Worm (Caenorhabditis elegans) whole organism, mixed stage, embryonic: ENCODE results near the gene cpt-3.

Experiments used
- M03D4.4 ChIP-seq: sonication (generic microtip); optimal IDR thresholded peaks from 2 replicates; lab custom pipeline; 2017; ENCODE audit warnings: mild to moderate bottlenecking, missing genetic modification characterization, missing compliant biosample characterization
- bed-3 ChIP-seq: fragments of 200-800 bp; sonication (Bioruptor generic); optimal IDR thresholded peaks from 3 replicates; lab custom pipeline; 2018; ENCODE audit warnings: mild to moderate bottlenecking, missing genetic modification characterization, moderate library complexity, missing compliant biosample characterization
- blmp-1 ChIP-seq: fragments of 150-350 bp; optimal IDR thresholded peaks from 2 replicates; lab custom pipeline; 2014; ENCODE audit warnings: missing biosample characterization, missing genetic modification characterization
- ceh-39 ChIP-seq: fragments of 150-350 bp; optimal IDR thresholded peaks from 2 replicates; lab custom pipeline; 2014; ENCODE audit warnings: missing biosample characterization, missing genetic modification characterization
- ceh-43 ChIP-seq: fragments of 200-800 bp; sonication (Bioruptor generic); optimal IDR thresholded peaks from 2 replicates; lab custom pipeline; 2018; ENCODE audit warnings: mild to moderate bottlenecking, missing genetic modification characterization, moderate library complexity, missing compliant biosample characterization
- ces-1 ChIP-seq: fragments of 150-350 bp; optimal IDR thresholded peaks from 2 replicates; lab custom pipeline; 2014; ENCODE audit warnings: missing biosample characterization, missing genetic modification reagents, missing genetic modification characterization
- cnd-1 ChIP-seq: fragments of 200-800 bp; sonication (Bioruptor generic); optimal IDR thresholded peaks from 2 replicates; lab custom pipeline; 2018; ENCODE audit warnings: mild to moderate bottlenecking, missing genetic modification characterization, missing compliant biosample characterization
- drap-1 ChIP-seq: fragments of 200-800 bp; sonication (Bioruptor generic); optimal IDR thresholded peaks from 3 replicates; lab custom pipeline; 2018; ENCODE audit warnings: mild to moderate bottlenecking, missing genetic modification characterization, missing compliant biosample characterization
- elt-1 ChIP-seq: sonication (generic microtip); optimal IDR thresholded peaks from 2 replicates; lab custom pipeline; 2017; ENCODE audit warnings: missing genetic modification characterization, mild to moderate bottlenecking, missing compliant biosample characterization, antibody characterized with exemption, moderate library complexity, borderline replicate concordance; ENCODE audit not compliant: insufficient read depth
- elt-3 ChIP-seq: fragments of 150-350 bp; optimal IDR thresholded peaks from 2 replicates; lab custom pipeline; 2014; ENCODE audit warnings: missing biosample characterization, missing genetic modification characterization
- flh-1 ChIP-seq: fragments of 200-800 bp; sonication (Bioruptor generic); optimal IDR thresholded peaks from 2 replicates; lab custom pipeline; 2018; ENCODE audit warnings: mild to moderate bottlenecking, missing genetic modification characterization, moderate library complexity, missing compliant biosample characterization
- ham-2 ChIP-seq: fragments of 200-800 bp; sonication (Bioruptor generic); optimal IDR thresholded peaks from 2 replicates; lab custom pipeline; 2018; ENCODE audit warnings: mild to moderate bottlenecking, missing genetic modification characterization, missing compliant biosample characterization
- hlh-1 ChIP-seq: fragments of 150-350 bp; optimal IDR thresholded peaks from 2 replicates; lab custom pipeline; 2014; ENCODE audit warnings: missing biosample characterization, missing genetic modification reagents, missing genetic modification characterization
- lin-13 ChIP-seq: fragments of 150-350 bp; optimal IDR thresholded peaks from 2 replicates; lab custom pipeline; 2014; ENCODE audit warnings: missing biosample characterization, missing genetic modification characterization
- lin-32 ChIP-seq: fragments of 200-800 bp; sonication (Bioruptor generic); optimal IDR thresholded peaks from 2 replicates; lab custom pipeline; 2018; ENCODE audit warnings: mild to moderate bottlenecking, missing genetic modification characterization, missing compliant biosample characterization
- lsy-2 ChIP-seq: fragments of 150-350 bp; optimal IDR thresholded peaks from 2 replicates; lab custom pipeline; 2014; ENCODE audit warnings: missing biosample characterization, missing genetic modification characterization
- mab-5 ChIP-seq: fragments of 150-350 bp; optimal IDR thresholded peaks from 2 replicates; lab custom pipeline; 2014; ENCODE audit warnings: missing biosample characterization, missing genetic modification characterization
- mep-1 ChIP-seq: fragments of 150-350 bp; optimal IDR thresholded peaks from 2 replicates; lab custom pipeline; 2017; ENCODE audit warnings: missing biosample characterization, missing genetic modification reagents, missing genetic modification characterization, inconsistent platforms
- mls-2 ChIP-seq: sonication (generic microtip); optimal IDR thresholded peaks from 2 replicates; lab custom pipeline; 2016; ENCODE audit warnings: mild to moderate bottlenecking, missing genetic modification characterization, moderate library complexity, missing compliant biosample characterization
- nhr-12 ChIP-seq: fragments of 150-350 bp; optimal IDR thresholded peaks from 2 replicates; lab custom pipeline; 2014; ENCODE audit warnings: missing biosample characterization, missing genetic modification characterization
- nhr-237 ChIP-seq: fragments of 150-350 bp; optimal IDR thresholded peaks from 2 replicates; lab custom pipeline; 2014; ENCODE audit warnings: missing biosample characterization, missing genetic modification characterization
- nhr-28 ChIP-seq: fragments of 150-350 bp; optimal IDR thresholded peaks from 2 replicates; lab custom pipeline; 2014; ENCODE audit warnings: missing biosample characterization, missing genetic modification characterization
- nhr-76 ChIP-seq: sonication (generic microtip); optimal IDR thresholded peaks from 2 replicates; lab custom pipeline; 2017; ENCODE audit warnings: missing biosample characterization, missing genetic modification characterization
- pha-4 ChIP-seq: fragments of 150-350 bp; optimal IDR thresholded peaks from 2 replicates; lab custom pipeline; 2018; ENCODE audit warnings: missing biosample characterization, missing genetic modification reagents, missing genetic modification characterization
- sem-2 ChIP-seq: fragments of 200-800 bp; sonication (Bioruptor generic); optimal IDR thresholded peaks from 2 replicates; lab custom pipeline; 2018; ENCODE audit warnings: mild to moderate bottlenecking, missing genetic modification characterization, missing compliant biosample characterization
- snpc-4 ChIP-seq: fragments of 150-350 bp; optimal IDR thresholded peaks from 2 replicates; lab custom pipeline; 2014; ENCODE audit warnings: missing biosample characterization, missing genetic modification characterization
- sptf-1 ChIP-seq: sonication (generic microtip); optimal IDR thresholded peaks from 2 replicates; lab custom pipeline; 2017; ENCODE audit warnings: mild to moderate bottlenecking, missing genetic modification characterization, moderate library complexity, missing compliant biosample characterization
- tbx-8 ChIP-seq: fragments of 200-800 bp; sonication (Bioruptor generic); optimal IDR thresholded peaks from 2 replicates; lab custom pipeline; 2018; ENCODE audit warnings: mild to moderate bottlenecking, missing genetic modification characterization, moderate library complexity, missing compliant biosample characterization
- unc-120 ChIP-seq: sonication (generic microtip); optimal IDR thresholded peaks from 2 replicates; lab custom pipeline; 2017; ENCODE audit warnings: missing genetic modification characterization, missing compliant biosample characterization; ENCODE audit not compliant: poor library complexity, severe bottlenecking
- unc-39 ChIP-seq: fragments of 150-350 bp; optimal IDR thresholded peaks from 2 replicates; lab custom pipeline; 2014; ENCODE audit warnings: missing biosample characterization, missing genetic modification characterization
- unc-62 ChIP-seq: fragments of 150-350 bp; optimal IDR thresholded peaks from 2 replicates; lab custom pipeline; 2014; ENCODE audit warnings: missing biosample characterization, missing genetic modification reagents, missing genetic modification characterization
- ztf-11 ChIP-seq: fragments of 150-350 bp; optimal IDR thresholded peaks from 2 replicates; lab custom pipeline; 2014; ENCODE audit warnings: missing biosample characterization, missing genetic modification characterization

cpt-3 gene

DNA sequence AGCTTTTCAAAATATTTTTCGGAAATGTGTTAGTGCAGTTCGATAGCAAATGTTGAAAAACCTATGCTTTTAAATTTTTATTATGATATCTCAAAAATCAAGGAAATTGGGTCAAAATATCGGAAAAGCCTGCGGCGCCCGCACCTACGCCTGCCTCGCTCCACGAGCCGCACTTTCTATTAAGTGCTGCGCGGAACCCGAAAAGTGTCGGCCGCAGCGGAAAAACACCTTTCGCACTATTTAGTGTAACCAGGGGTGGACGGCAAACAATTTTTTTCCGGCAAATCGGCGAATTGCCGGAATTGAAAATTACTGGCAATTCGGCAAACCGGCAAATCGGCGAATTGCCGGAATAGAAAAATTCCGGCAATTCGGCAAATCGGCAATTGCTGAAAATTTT is 2.2 kb downstream of the cpt-3 start:
- TF ChIP-seq elt-1 (tag; lab: Kevin White, UChicago) (no peak), ceh-39 (tag; lab: Kevin White, UChicago) (no peak), sptf-1 (tag; lab: Kevin White, UChicago) (no peak), lin-13 (no peak), unc-62 (GFP tag; lab: Kevin White, UChicago) (no peak), unc-39 (tag; lab: Kevin White, UChicago) (no peak), mls-2 (no peak), ceh-43 (GFP tag; lab: Kevin White, UChicago) (no peak)
- TF ChIP-seq, all 35 proteins: peak for 0

DNA sequence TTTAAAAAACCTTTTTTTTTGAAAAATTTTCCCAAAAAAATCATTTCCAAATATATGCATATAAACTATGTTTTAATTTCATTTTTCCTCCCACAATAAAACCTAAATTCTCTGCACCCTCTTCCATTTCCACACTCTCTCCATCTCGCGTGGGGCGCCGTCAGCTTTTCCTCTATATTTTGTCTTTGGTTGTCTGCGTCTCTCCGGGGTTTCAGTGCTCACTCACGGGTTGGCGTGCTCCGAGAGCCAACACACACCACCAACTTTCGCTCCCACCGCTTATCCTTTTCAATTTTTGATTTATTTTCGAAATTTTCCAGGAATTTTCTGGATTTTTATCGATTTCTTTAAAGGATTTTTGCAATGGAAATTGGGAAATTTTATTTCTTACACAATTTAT is 6.8 kb downstream of the cpt-3 start:
- TF ChIP-seq mep-1 (tag; lab: Kevin White, UChicago) (no peak), elt-3 (no peak), ceh-43 (GFP tag; lab: Kevin White, UChicago) (no peak), mls-2 (no peak), unc-62 (GFP tag; lab: Kevin White, UChicago) (no peak), unc-120 (tag; lab: Kevin White, UChicago) (no peak), lin-13 (no peak), blmp-1 (tag; lab: Kevin White, UChicago) (no peak), mab-5 (tag; lab: Kevin White, UChicago) (no peak), sptf-1 (tag; lab: Kevin White, UChicago) (no peak), tbx-8 (GFP tag; lab: Kevin White, UChicago) (no peak), cnd-1 (tag; lab: Kevin White, UChicago) (no peak), lin-32 (no peak), M03D4.4 (tag; lab: Kevin White, UChicago) (no peak), ztf-11 (tag; lab: Kevin White, UChicago) (no peak), ceh-39 (tag; lab: Kevin White, UChicago) (no peak), nhr-76 (tag; lab: Kevin White, UChicago) (no peak), snpc-4 (tag; lab: Kevin White, UChicago) (no peak)
- TF ChIP-seq, all 35 proteins: peak for 0

DNA sequence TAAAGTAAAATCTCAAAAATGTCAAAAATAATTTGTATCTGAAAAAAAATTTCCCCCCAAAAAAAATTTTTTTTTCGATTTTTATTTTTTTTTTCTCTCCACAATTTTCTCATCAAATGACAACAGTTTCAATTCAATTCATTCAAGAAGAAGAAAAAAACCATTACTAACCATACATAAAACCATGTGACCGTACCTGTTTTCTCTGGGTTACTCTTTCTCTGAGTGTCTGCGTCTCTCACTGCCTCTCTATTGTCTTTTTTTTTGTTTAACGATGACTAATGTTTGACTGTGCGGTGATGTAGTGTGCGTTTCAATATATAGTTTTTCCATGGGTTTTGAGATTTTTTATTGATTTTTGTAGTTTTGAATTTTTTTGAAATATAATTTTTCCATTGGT is 8.1 kb downstream of the cpt-3 start:
- TF ChIP-seq pha-4 (tag; lab: Kevin White, UChicago) (no peak), mls-2 (no peak), ces-1 (GFP tag; lab: Kevin White, UChicago) (no peak), unc-120 (tag; lab: Kevin White, UChicago) (no peak), drap-1 (no peak), lin-32 (no peak), cnd-1 (tag; lab: Kevin White, UChicago) (no peak), elt-3 (no peak), nhr-237 (tag; lab: Kevin White, UChicago) (no peak), mab-5 (tag; lab: Kevin White, UChicago) (no peak), lsy-2 (tag; lab: Kevin White, UChicago) (no peak)
- TF ChIP-seq, all 35 proteins: peak for 0

DNA sequence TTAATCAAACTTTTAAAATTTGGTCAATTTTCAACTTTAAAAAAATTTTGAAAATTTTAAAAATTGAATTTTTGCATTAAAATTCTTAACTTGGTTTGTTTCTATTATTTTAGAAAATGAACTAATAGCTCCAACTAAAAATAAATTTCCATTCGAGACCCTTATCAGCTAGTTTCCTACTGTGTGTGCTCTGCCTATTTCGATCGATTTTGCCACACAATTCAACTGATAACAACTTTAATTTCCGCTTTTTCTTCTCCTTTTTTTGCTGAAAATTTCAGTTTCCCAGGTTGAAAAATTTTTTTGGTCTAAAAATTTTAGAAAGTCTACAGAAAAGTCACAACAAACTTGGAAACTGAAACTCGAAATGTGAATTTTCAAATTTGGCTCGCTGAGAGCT is 8.7 kb downstream of the cpt-3 start:
- TF ChIP-seq bed-3 (GFP tag; lab: Kevin White, UChicago) (no peak), nhr-76 (tag; lab: Kevin White, UChicago) (no peak), elt-3 (no peak), ceh-43 (GFP tag; lab: Kevin White, UChicago) (no peak), hlh-1 (tag; lab: Kevin White, UChicago) (no peak), ceh-39 (tag; lab: Kevin White, UChicago) (no peak), sptf-1 (tag; lab: Kevin White, UChicago) (no peak), unc-120 (tag; lab: Kevin White, UChicago) (no peak), cnd-1 (tag; lab: Kevin White, UChicago) (no peak), nhr-12 (tag; lab: Kevin White, UChicago) (no peak), mls-2 (no peak), pha-4 (tag; lab: Kevin White, UChicago) (no peak), M03D4.4 (tag; lab: Kevin White, UChicago) (no peak), ces-1 (GFP tag; lab: Kevin White, UChicago) (no peak), mab-5 (tag; lab: Kevin White, UChicago) (no peak), blmp-1 (tag; lab: Kevin White, UChicago) (no peak)

DNA sequence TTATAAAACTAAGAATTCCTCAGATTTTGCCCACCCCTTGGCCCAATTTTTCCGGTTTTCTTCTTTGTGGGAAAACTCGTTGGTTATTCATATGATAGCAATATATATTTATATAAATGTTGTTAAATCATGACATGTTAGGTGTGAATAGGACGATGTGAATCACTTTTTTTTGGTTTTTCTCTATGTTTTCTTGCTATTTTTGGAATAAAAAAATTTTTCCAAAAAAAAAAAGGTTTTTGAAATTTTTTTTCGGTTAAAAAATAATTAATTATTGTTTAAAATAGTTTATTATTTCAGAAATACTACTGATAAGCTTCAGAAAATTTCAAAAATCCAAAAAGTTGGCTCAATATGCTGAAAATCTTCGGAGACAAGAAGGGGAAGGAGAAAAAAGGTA is 9.8 kb downstream of the cpt-3 start, which contains the start of gene Y48G9A.9:
Gene Y48G9A.9, plus strand, starts transcription at position 301 of the 400 bp plus-strand sequence.
- TF ChIP-seq nhr-28, result no peak
- TF ChIP-seq sptf-1 (tag; lab: Kevin White, UChicago), result no peak
- TF ChIP-seq nhr-76 (tag; lab: Kevin White, UChicago), result no peak
- no peak for TF ChIP-seq bed-3 (GFP tag; lab: Kevin White, UChicago)
- no peak for TF ChIP-seq cnd-1 (tag; lab: Kevin White, UChicago)
- no peak for TF ChIP-seq elt-1 (tag; lab: Kevin White, UChicago)
- no peak for TF ChIP-seq drap-1
- no peak for TF ChIP-seq blmp-1 (tag; lab: Kevin White, UChicago)
- no peak for TF ChIP-seq unc-39 (tag; lab: Kevin White, UChicago)
- TF ChIP-seq hlh-1 (tag; lab: Kevin White, UChicago), result no peak
- TF ChIP-seq lsy-2 (tag; lab: Kevin White, UChicago), result no peak
- no peak for TF ChIP-seq sem-2 (GFP tag; lab: Kevin White, UChicago)
- no peak for TF ChIP-seq pha-4 (tag; lab: Kevin White, UChicago)
- no peak for TF ChIP-seq lin-13
- no peak for TF ChIP-seq flh-1 (GFP tag; lab: Kevin White, UChicago)
- TF ChIP-seq snpc-4 (tag; lab: Kevin White, UChicago), result no peak
- TF ChIP-seq ces-1 (GFP tag; lab: Kevin White, UChicago), result no peak
- TF ChIP-seq lin-32, result no peak
- no peak for TF ChIP-seq nhr-237 (tag; lab: Kevin White, UChicago)
- TF ChIP-seq ham-2 (GFP tag; lab: Kevin White, UChicago), result no peak
- TF ChIP-seq, all 35 proteins: peak for 0
